Fruit fly (Drosophila melanogaster) whole organism, adult: ENCODE measurements around the gene CG32066.

Experiments used
- CG11617 ChIP-seq: fragments of 200-800 bp; sonication (Bioruptor generic); optimal IDR thresholded peaks from 2 replicates; lab custom pipeline; 2017; ENCODE audit warnings: mild to moderate bottlenecking, missing biosample characterization, missing genetic modification reagents, missing genetic modification characterization
- CG12768 ChIP-seq: fragments of 200-800 bp; sonication (Bioruptor generic); optimal IDR thresholded peaks from 2 replicates; lab custom pipeline; 2017; ENCODE audit warnings: missing biosample characterization, missing genetic modification characterization, mild to moderate bottlenecking, moderate library complexity, missing genetic modification reagents
- CG14711 ChIP-seq: fragments of 200-800 bp; sonication (Bioruptor generic); optimal IDR thresholded peaks from 2 replicates; lab custom pipeline; 2018; ENCODE audit warnings: missing biosample characterization, mild to moderate bottlenecking, missing genetic modification characterization, moderate library complexity
- CG1620 ChIP-seq: fragments of 200-800 bp; sonication (Bioruptor generic); optimal IDR thresholded peaks from 2 replicates; lab custom pipeline; 2016; ENCODE audit warnings: missing biosample characterization, missing genetic modification characterization
- CG33017 ChIP-seq: fragments of 200-800 bp; sonication (Bioruptor generic); optimal IDR thresholded peaks from 2 replicates; lab custom pipeline; 2018; ENCODE audit warnings: missing biosample characterization, mild to moderate bottlenecking, missing genetic modification characterization, moderate library complexity
- CG5204 ChIP-seq: fragments of 200-800 bp; sonication (Bioruptor generic); optimal IDR thresholded peaks from 2 replicates; lab custom pipeline; 2016; ENCODE audit warnings: missing biosample characterization, missing genetic modification characterization
- CG7045 ChIP-seq: fragments of 200-800 bp; sonication (Bioruptor generic); optimal IDR thresholded peaks from 2 replicates; lab custom pipeline; 2017; ENCODE audit warnings: missing biosample characterization, mild to moderate bottlenecking, missing genetic modification characterization
- CG7101 ChIP-seq: fragments of 200-800 bp; sonication (Bioruptor generic); optimal IDR thresholded peaks from 2 replicates; lab custom pipeline; 2018; ENCODE audit warnings: missing biosample characterization, mild to moderate bottlenecking, missing genetic modification characterization, moderate library complexity
- Clk ChIP-seq: fragments of 200-800 bp; sonication (Bioruptor generic); optimal IDR thresholded peaks from 2 replicates; lab custom pipeline; 2017; ENCODE audit warnings: missing biosample characterization, missing genetic modification characterization
- Crg-1 ChIP-seq: fragments of 200-800 bp; sonication (Bioruptor generic); optimal IDR thresholded peaks from 2 replicates; lab custom pipeline; 2016; ENCODE audit warnings: missing biosample characterization, missing genetic modification characterization
- Hr96 ChIP-seq: fragments of 200-800 bp; sonication (Bioruptor generic); optimal IDR thresholded peaks from 2 replicates; lab custom pipeline; 2016; ENCODE audit warnings: missing biosample characterization, missing genetic modification characterization
- Mnt ChIP-seq: fragments of 200-800 bp; sonication (Bioruptor generic); optimal IDR thresholded peaks from 2 replicates; lab custom pipeline; 2016; ENCODE audit warnings: missing biosample characterization, mild to moderate bottlenecking, missing genetic modification characterization
- bab1 ChIP-seq: fragments of 200-800 bp; sonication (Bioruptor generic); optimal IDR thresholded peaks from 3 replicates; lab custom pipeline; 2019; ENCODE audit warnings: missing biosample characterization, mild to moderate bottlenecking, missing genetic modification characterization, moderate library complexity
- cic ChIP-seq: fragments of 200-800 bp; sonication (Bioruptor generic); optimal IDR thresholded peaks from 2 replicates; lab custom pipeline; 2017; ENCODE audit warnings: missing biosample characterization, mild to moderate bottlenecking, missing genetic modification characterization, moderate library complexity
- cnc ChIP-seq, 2 experiments: fragments of >200 bp; optimal IDR thresholded peaks; 2 replicates each; lab custom pipeline; 2017
- kay ChIP-seq: fragments of 200-800 bp; sonication (Bioruptor generic); peaks from one replicate; lab custom pipeline; 2016; ENCODE audit warnings: missing biosample characterization, missing genetic modification characterization, borderline replicate concordance
- ovo ChIP-seq: fragments of 200-800 bp; sonication (Bioruptor generic); optimal IDR thresholded peaks from 2 replicates; lab custom pipeline; 2016; ENCODE audit warnings: missing biosample characterization, missing genetic modification characterization
- pad ChIP-seq: fragments of 200-800 bp; sonication (Bioruptor generic); optimal IDR thresholded peaks from 3 replicates; lab custom pipeline; 2017; ENCODE audit warnings: missing biosample characterization, missing genetic modification characterization, mild to moderate bottlenecking, moderate library complexity, missing genetic modification reagents
- tj ChIP-seq: fragments of 200-800 bp; sonication (Bioruptor generic); optimal IDR thresholded peaks from 3 replicates; lab custom pipeline; 2017; ENCODE audit warnings: missing biosample characterization, mild to moderate bottlenecking, missing genetic modification characterization, moderate library complexity
- toe ChIP-seq: fragments of 200-800 bp; sonication (Bioruptor generic); optimal IDR thresholded peaks from 2 replicates; lab custom pipeline; 2016; ENCODE audit warnings: missing biosample characterization, missing genetic modification characterization

Gene CG32066

DNA sequence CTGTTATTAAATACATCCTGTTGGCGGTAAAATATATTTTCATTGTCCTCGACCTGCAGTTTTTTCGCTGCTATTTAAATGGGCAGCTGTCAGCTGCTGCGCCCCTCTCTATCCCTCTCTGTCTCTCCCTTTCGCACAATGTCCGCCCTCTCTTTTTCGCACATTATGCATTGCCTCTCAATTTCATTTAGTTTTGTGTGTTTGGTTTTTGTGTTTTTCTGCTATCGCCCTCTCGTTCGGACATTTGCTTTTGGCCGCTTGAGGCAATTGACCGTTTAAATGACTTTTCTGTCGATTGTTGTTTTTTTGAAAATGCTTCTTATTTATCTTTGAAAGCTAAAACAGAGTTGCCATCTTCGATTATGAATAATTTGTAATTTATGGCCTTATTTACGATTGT lies 14.1 kb upstream of the CG32066 start:
- peak; percentile 6 for TF ChIP-seq CG14711
- TF ChIP-seq tj (GFP tag; lab: Kevin White, UChicago), result no peak
- TF ChIP-seq bab1 (GFP tag; lab: Kevin White, UChicago), result no peak
- TF ChIP-seq Hr96, result no peak
- TF ChIP-seq CG33017 (tag; lab: Kevin White, UChicago), result no peak
- no peak for TF ChIP-seq CG12768

DNA sequence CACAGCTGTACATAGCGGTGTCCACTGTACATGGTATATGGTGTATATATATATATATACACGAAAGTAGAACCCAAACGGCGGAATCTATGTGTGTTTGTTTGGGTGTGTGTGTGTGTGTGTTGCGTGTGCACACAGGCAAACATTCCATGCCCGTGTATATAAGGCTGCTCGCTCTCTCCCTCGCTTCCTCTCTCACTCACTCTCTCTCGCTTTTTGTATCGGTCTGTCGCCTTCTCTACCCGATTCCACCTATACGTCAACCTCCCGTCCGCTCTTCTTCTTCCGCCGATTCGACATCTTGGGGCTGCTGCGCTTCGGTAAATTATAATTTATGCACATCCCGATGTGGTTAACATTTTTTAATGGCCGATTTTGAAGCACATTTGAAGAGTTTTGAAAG lies 13.3 kb upstream of the CG32066 start:
- TF ChIP-seq cic (GFP tag; lab: Kevin White, UChicago), result no peak
- no peak for TF ChIP-seq CG12768
- no peak for TF ChIP-seq kay
- no peak for TF ChIP-seq tj (GFP tag; lab: Kevin White, UChicago)
- TF ChIP-seq Mnt, result no peak
- no peak for TF ChIP-seq CG1620 (GFP tag; lab: Kevin White, UChicago)
- no peak for TF ChIP-seq cnc (optimal IDR thresholded peaks at IDR 0.05; lab: Kevin White, UChicago)
- TF ChIP-seq CG7101 (tag; lab: Kevin White, UChicago), result no peak
- TF ChIP-seq Hr96, result no peak

DNA sequence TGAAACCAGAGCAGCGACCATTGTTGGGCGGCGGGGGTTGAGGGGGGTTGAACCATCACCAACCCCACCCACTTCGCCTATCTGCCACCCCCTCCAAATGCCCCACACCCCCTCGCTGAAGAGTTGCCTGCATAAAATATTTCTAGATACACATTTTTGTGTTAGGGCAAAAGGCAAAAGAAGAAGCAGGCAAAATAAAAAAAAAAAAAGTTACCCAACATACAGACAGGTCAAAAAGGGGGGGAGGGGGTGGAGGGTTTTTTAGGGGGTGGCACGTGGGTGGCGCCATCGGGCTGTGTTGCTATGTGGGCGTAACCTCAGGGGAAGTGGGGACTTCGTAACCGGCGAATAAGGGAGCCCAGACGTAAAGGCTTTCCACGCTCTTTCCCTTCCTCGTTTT lies 11.7 kb upstream of the CG32066 start:
- TF ChIP-seq CG33017 (tag; lab: Kevin White, UChicago), result no peak
- TF ChIP-seq CG11617 (GFP tag; lab: Kevin White, UChicago), result no peak
- TF ChIP-seq ovo, result no peak
- no peak for TF ChIP-seq CG7045
- no peak for TF ChIP-seq tj (GFP tag; lab: Kevin White, UChicago)
- TF ChIP-seq Crg-1 (GFP tag; lab: Kevin White, UChicago), result no peak

dm6 chr3L:10669592-10670400 lies 9.0 kb upstream of the CG32066 start:
- TF ChIP-seq CG7101 (tag; lab: Kevin White, UChicago), result no peak
- TF ChIP-seq bab1 (GFP tag; lab: Kevin White, UChicago), result no peak
- TF ChIP-seq CG7045, result no peak
- peak; percentile 90 for TF ChIP-seq kay

DNA sequence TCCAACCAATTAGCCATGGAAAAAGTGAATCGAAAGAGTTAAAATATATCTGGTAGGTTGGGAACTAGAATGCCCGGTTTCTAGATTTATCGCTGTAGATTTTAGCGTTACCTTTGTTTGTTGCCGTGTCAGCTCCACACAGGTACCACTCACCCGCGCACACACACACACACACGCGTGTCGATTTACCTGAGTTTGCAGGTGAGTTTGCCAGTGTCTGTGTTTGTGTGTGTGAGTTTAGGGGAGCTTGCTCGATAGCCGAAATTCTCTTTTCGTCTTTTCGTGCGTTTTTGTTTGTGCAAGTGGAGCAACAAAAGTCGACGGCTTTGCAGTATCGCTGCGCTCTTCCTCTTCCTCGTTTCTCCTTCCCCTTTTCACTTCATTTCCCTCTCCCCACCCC lies 6.5 kb upstream of the CG32066 start:
- TF ChIP-seq toe (GFP tag; lab: Kevin White, UChicago) (no peak), tj (GFP tag; lab: Kevin White, UChicago) (peak; percentile 87), ovo (no peak), CG14711 (no peak), Clk (no peak)

DNA sequence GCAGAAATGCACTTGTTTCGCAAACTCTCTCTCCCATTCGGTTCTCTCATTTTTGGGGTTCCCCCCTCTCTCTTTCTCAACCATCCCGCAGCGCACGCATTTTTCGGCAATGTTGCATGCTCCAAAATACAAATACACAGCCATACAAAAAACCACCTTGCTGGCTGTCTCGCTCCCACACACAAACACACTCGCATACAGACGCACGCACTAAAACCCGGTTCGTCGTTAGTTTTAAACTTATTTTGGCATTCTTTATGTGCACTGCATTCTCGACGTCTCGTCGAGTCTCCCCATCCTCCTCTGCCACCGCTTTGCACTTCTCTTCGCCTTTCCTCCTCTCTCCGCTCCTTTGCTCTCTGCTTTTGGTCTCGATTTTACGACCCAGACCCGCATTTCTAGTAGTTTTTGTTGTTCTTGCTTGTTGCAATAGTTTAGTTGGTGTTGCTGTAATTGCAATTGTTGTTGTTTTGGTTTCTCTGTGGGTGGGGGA lies 5.7 kb upstream of the CG32066 start:
- no peak for TF ChIP-seq Crg-1 (GFP tag; lab: Kevin White, UChicago)
- no peak for TF ChIP-seq cic (GFP tag; lab: Kevin White, UChicago)
- no peak for TF ChIP-seq Clk
- TF ChIP-seq tj (GFP tag; lab: Kevin White, UChicago), result no peak
- no peak for TF ChIP-seq CG1620 (GFP tag; lab: Kevin White, UChicago)
- TF ChIP-seq CG5204 (GFP tag; lab: Kevin White, UChicago), result no peak
- no peak for TF ChIP-seq CG7045
- no peak for TF ChIP-seq CG11617 (GFP tag; lab: Kevin White, UChicago)
- TF ChIP-seq CG7101 (tag; lab: Kevin White, UChicago), result no peak
- TF ChIP-seq ovo, result no peak
- TF ChIP-seq Mnt, result no peak
- no peak for TF ChIP-seq CG33017 (tag; lab: Kevin White, UChicago)
- TF ChIP-seq Hr96, result no peak
- TF ChIP-seq cnc (optimal IDR thresholded peaks at IDR 0.05; lab: Kevin White, UChicago), result no peak
- TF ChIP-seq toe (GFP tag; lab: Kevin White, UChicago), result no peak
- no peak for TF ChIP-seq bab1 (GFP tag; lab: Kevin White, UChicago)
- no peak for TF ChIP-seq CG14711
- TF ChIP-seq CG12768, result no peak
- no peak for TF ChIP-seq pad

DNA sequence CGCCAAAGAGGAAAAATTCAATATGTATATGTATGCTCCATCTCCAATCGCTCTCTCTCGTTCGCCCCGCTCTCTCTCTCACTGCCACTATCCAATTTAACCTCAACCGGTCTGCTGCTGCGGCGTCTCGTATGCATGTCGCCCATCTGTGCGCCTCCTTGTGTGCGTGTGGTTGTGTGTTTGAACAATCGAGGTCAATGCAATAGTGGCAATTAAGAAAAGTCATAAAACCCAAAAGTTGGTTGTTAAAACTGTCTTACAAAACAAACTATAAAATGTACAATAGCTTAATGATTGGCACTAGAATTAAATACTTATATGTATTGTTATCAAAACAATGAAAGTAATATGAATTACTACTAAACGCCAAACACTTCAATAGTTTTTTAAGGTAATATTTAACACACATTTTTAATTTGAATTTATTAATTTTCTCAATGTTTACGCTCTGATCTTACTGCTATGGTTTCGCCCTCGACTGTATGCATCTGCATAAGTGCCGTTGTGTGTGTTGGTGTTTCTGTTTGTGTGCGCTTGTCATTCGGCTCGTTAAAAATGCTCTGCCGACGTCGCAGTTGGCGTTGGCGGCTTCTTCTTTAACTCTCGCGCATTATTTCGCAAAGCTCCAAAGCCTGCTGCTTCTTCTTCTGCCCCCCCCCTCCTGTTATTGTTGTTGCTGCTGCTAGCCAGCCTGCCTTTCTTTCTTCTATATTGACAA lies 4.8 kb upstream of the CG32066 start:
- TF ChIP-seq Crg-1 (GFP tag; lab: Kevin White, UChicago), result peak; percentile 88
- peak; percentile 97 for TF ChIP-seq toe (GFP tag; lab: Kevin White, UChicago)
- TF ChIP-seq CG7101 (tag; lab: Kevin White, UChicago), result peak; percentile 97
- peak; percentile 98 for TF ChIP-seq CG33017 (tag; lab: Kevin White, UChicago)
- no peak for TF ChIP-seq cnc (optimal IDR thresholded peaks at IDR 0.05; lab: Kevin White, UChicago)
- peak; percentile 99 for TF ChIP-seq CG11617 (GFP tag; lab: Kevin White, UChicago)
- peak; percentile 77 for TF ChIP-seq CG1620 (GFP tag; lab: Kevin White, UChicago)
- TF ChIP-seq ovo, result peak; percentile 81
- TF ChIP-seq CG7045, result peak; percentile 98
- TF ChIP-seq Clk, result peak; percentile 93
- TF ChIP-seq cic (GFP tag; lab: Kevin White, UChicago), result peak; percentile 90
- TF ChIP-seq CG14711, result peak; percentile 90
- TF ChIP-seq kay, result peak; percentile 85
- TF ChIP-seq pad, result peak; percentile 89
- no peak for TF ChIP-seq CG5204 (GFP tag; lab: Kevin White, UChicago)
- TF ChIP-seq Hr96, result peak; percentile 88
- TF ChIP-seq tj (GFP tag; lab: Kevin White, UChicago), result peak; percentile 91
- peak; percentile 98 for TF ChIP-seq CG12768
- TF ChIP-seq bab1 (GFP tag; lab: Kevin White, UChicago), result peak; percentile 96
- TF ChIP-seq Mnt, result peak; percentile 84
